Worm (Caenorhabditis elegans) whole organism, L4 larva: Measurements from ENCODE around the gene srv-9.
A peak's percentile ranks its signal among the peaks of the same experiment; 100 is the strongest.

Experiments
- F44E2.7 ChIP-seq: fragments of 200-800 bp; sonication (Bioruptor generic); IDR thresholded peaks from 2 replicates; pipeline ENCODE4 v2.1.2; 2022; ENCODE audit warnings: missing genetic modification characterization, missing compliant biosample characterization
- Y105C5A.15 ChIP-seq: fragments of 200-800 bp; sonication (Bioruptor generic); IDR thresholded peaks from 2 replicates; pipeline ENCODE4 v1.3.6; 2022; ENCODE audit warnings: missing genetic modification characterization, missing compliant biosample characterization
- Y48G9A.11 ChIP-seq: fragments of 200-800 bp; sonication (Bioruptor generic); IDR thresholded peaks from 2 replicates; pipeline ENCODE4 v1.3.6; 2022; ENCODE audit warnings: missing genetic modification reagents, missing genetic modification characterization, missing compliant biosample characterization
- Y75B8A.6 ChIP-seq: fragments of 200-800 bp; sonication (Bioruptor generic); IDR thresholded peaks from 2 replicates; pipeline ENCODE4 v1.3.6; 2022; ENCODE audit warnings: missing genetic modification reagents, missing genetic modification characterization, missing compliant biosample characterization
- ZK337.2 ChIP-seq: fragments of 200-800 bp; sonication (Bioruptor generic); IDR thresholded peaks from 2 replicates; pipeline ENCODE4 v1.3.6; 2022; ENCODE audit warnings: missing genetic modification reagents, missing genetic modification characterization, missing compliant biosample characterization
- ZK546.5 ChIP-seq, 2 experiments: sonication (generic microtip); optimal IDR thresholded peaks; 2 replicates each; lab custom pipeline; 2017; ENCODE audit warnings: missing biosample characterization in 2 of 2, missing genetic modification characterization in 2 of 2
- ama-1 ChIP-seq: fragments of 150-350 bp; optimal IDR thresholded peaks from 2 replicates; lab custom pipeline; 2014; ENCODE audit warnings: inconsistent platforms, mixed read lengths
- arid-1 ChIP-seq: fragments of 200-800 bp; sonication (Bioruptor generic); conservative IDR thresholded peaks from 2 replicates; pipeline ENCODE4 v1.3.6; 2022; ENCODE audit warnings: missing genetic modification reagents, missing genetic modification characterization, missing compliant biosample characterization
- ceh-20 ChIP-seq: fragments of 200-800 bp; sonication (Bioruptor generic); IDR thresholded peaks from 2 replicates; pipeline ENCODE4 v1.3.6; 2022; ENCODE audit warnings: missing genetic modification reagents, missing genetic modification characterization, missing compliant biosample characterization
- ceh-62 ChIP-seq: sonication (generic microtip); optimal IDR thresholded peaks from 2 replicates; lab custom pipeline; 2017; ENCODE audit warnings: missing biosample characterization, missing genetic modification characterization
- ceh-82 ChIP-seq: sonication (generic microtip); optimal IDR thresholded peaks from 2 replicates; lab custom pipeline; 2017; ENCODE audit warnings: missing biosample characterization, missing genetic modification characterization
- cey-2 ChIP-seq: sonication (generic microtip); optimal IDR thresholded peaks from 3 replicates; lab custom pipeline; 2017; ENCODE audit warnings: missing genetic modification characterization, mild to moderate bottlenecking, missing compliant biosample characterization, antibody characterized with exemption, borderline replicate concordance; ENCODE audit not compliant: insufficient read depth
- daf-12 ChIP-seq: fragments of 150-350 bp; optimal IDR thresholded peaks from 2 replicates; lab custom pipeline; 2014; ENCODE audit warnings: missing biosample characterization, missing genetic modification reagents, missing genetic modification characterization
- daf-16 ChIP-seq, 3 experiments: sonication (generic microtip); optimal IDR thresholded peaks; 2 replicates each; lab custom pipeline; 2016 to 2017; ENCODE audit warnings: missing genetic modification characterization in 3 of 3, missing genetic modification reagents in 3 of 3, mild to moderate bottlenecking in 2 of 3, missing compliant biosample characterization in 2 of 3, missing biosample characterization in 1 of 3, moderate library complexity in 1 of 3
- daf-19 ChIP-seq: fragments of 200-800 bp; sonication (Bioruptor generic); conservative IDR thresholded peaks from 2 replicates; pipeline ENCODE4 v1.3.6; 2022; ENCODE audit warnings: missing genetic modification characterization, missing compliant biosample characterization
- daf-8 ChIP-seq: fragments of 200-800 bp; sonication (Bioruptor generic); IDR thresholded peaks from 2 replicates; pipeline ENCODE4 v1.3.6; 2022; ENCODE audit warnings: missing genetic modification characterization, missing compliant biosample characterization
- dmd-6 ChIP-seq: fragments of 200-800 bp; sonication (Bioruptor generic); IDR thresholded peaks from 2 replicates; pipeline ENCODE4 v1.3.6; 2022; ENCODE audit warnings: missing genetic modification reagents, missing genetic modification characterization, missing compliant biosample characterization
- dpl-1 ChIP-seq: fragments of 150-350 bp; optimal IDR thresholded peaks from 2 replicates; lab custom pipeline; 2014; ENCODE audit warnings: missing biosample characterization, missing genetic modification reagents, missing genetic modification characterization
- duxl-1 ChIP-seq: sonication (generic microtip); optimal IDR thresholded peaks from 2 replicates; lab custom pipeline; 2016; ENCODE audit warnings: mild to moderate bottlenecking, missing genetic modification characterization, moderate library complexity, missing compliant biosample characterization; ENCODE audit not compliant: poor library complexity
- egl-27 ChIP-seq: sonication (generic microtip); optimal IDR thresholded peaks from 3 replicates; lab custom pipeline; 2017; ENCODE audit warnings: missing biosample characterization, missing genetic modification reagents, missing genetic modification characterization
- egl-43 ChIP-seq: fragments of 200-800 bp; sonication (Bioruptor generic); IDR thresholded peaks from 2 replicates; pipeline ENCODE4 v1.3.6; 2022; ENCODE audit warnings: missing genetic modification reagents, missing genetic modification characterization, missing compliant biosample characterization
- fos-1 ChIP-seq: fragments of 150-350 bp; optimal IDR thresholded peaks from 2 replicates; lab custom pipeline; 2014; ENCODE audit warnings: missing biosample characterization, missing genetic modification characterization
- hlh-11 ChIP-seq: fragments of 200-800 bp; sonication (Bioruptor generic); optimal IDR thresholded peaks from 2 replicates; lab custom pipeline; 2018; ENCODE audit warnings: mild to moderate bottlenecking, missing genetic modification characterization, missing compliant biosample characterization
- lin-1 ChIP-seq: fragments of 200-800 bp; sonication (Bioruptor generic); IDR thresholded peaks from 2 replicates; pipeline ENCODE4 v1.3.6; 2022; ENCODE audit warnings: missing genetic modification reagents, missing genetic modification characterization, missing compliant biosample characterization
- lin-39 ChIP-seq: fragments of 150-350 bp; optimal IDR thresholded peaks from 2 replicates; lab custom pipeline; 2014; ENCODE audit warnings: missing biosample characterization, missing genetic modification reagents, missing genetic modification characterization
- madf-9 ChIP-seq: fragments of 200-800 bp; sonication (Bioruptor generic); conservative IDR thresholded peaks from 2 replicates; pipeline ENCODE4 v1.3.6; 2022; ENCODE audit warnings: missing genetic modification reagents, missing genetic modification characterization, missing compliant biosample characterization
- mdl-1 ChIP-seq, 2 experiments: fragments of 150-350 bp in 1 of 2; sonication (generic microtip) in 1 of 2; optimal IDR thresholded peaks; 2 replicates each; lab custom pipeline; 2014 to 2017; ENCODE audit warnings: missing biosample characterization in 2 of 2, missing genetic modification characterization in 2 of 2
- mdt-29 ChIP-seq: fragments of 200-800 bp; sonication (Bioruptor generic); IDR thresholded peaks from 2 replicates; pipeline ENCODE4 v1.3.6; 2022; ENCODE audit warnings: missing genetic modification reagents, missing genetic modification characterization, missing compliant biosample characterization
- mep-1 ChIP-seq: fragments of 150-350 bp; sonication (generic microtip); optimal IDR thresholded peaks from 3 replicates; lab custom pipeline; 2014; ENCODE audit warnings: missing biosample characterization, missing genetic modification characterization
- mes-2 ChIP-seq: sonication (generic microtip); optimal IDR thresholded peaks from 2 replicates; lab custom pipeline; 2016; ENCODE audit warnings: missing genotype, mild to moderate bottlenecking, missing genetic modification characterization, missing compliant biosample characterization; ENCODE audit not compliant: poor library complexity, severe bottlenecking
- mxl-2 ChIP-seq: fragments of 200-800 bp; sonication (Bioruptor generic); conservative IDR thresholded peaks from 2 replicates; pipeline ENCODE4 v1.3.6; 2022; ENCODE audit warnings: missing genetic modification reagents, missing genetic modification characterization, missing compliant biosample characterization
- mxl-3 ChIP-seq: fragments of 200-800 bp; sonication (Bioruptor generic); optimal IDR thresholded peaks from 2 replicates; lab custom pipeline; 2018; ENCODE audit warnings: mild to moderate bottlenecking, missing genetic modification characterization, missing compliant biosample characterization
- nhr-111 ChIP-seq: fragments of 200-800 bp; sonication (Bioruptor generic); optimal IDR thresholded peaks from 2 replicates; lab custom pipeline; 2018; ENCODE audit warnings: mild to moderate bottlenecking, missing genetic modification characterization, missing compliant biosample characterization
- nhr-25 ChIP-seq: sonication (generic microtip); optimal IDR thresholded peaks from 2 replicates; lab custom pipeline; 2017; ENCODE audit warnings: missing genetic modification characterization, mild to moderate bottlenecking, missing compliant biosample characterization, antibody characterized with exemption, moderate library complexity, borderline replicate concordance; ENCODE audit not compliant: insufficient read depth
- nhr-41 ChIP-seq: fragments of 200-800 bp; sonication (Bioruptor generic); IDR thresholded peaks from 2 replicates; pipeline ENCODE4 v1.3.6; 2022; ENCODE audit warnings: missing genetic modification reagents, missing genetic modification characterization, missing compliant biosample characterization
- nhr-42 ChIP-seq: fragments of 200-800 bp; sonication (Bioruptor generic); IDR thresholded peaks from 2 replicates; pipeline ENCODE4 v1.3.6; 2022; ENCODE audit warnings: missing genetic modification characterization, missing compliant biosample characterization
- nhr-48 ChIP-seq: sonication (generic microtip); optimal IDR thresholded peaks from 2 replicates; lab custom pipeline; 2016; ENCODE audit warnings: mild to moderate bottlenecking, missing genetic modification characterization, missing compliant biosample characterization
- nhr-76 ChIP-seq: fragments of 150-350 bp; optimal IDR thresholded peaks from 2 replicates; lab custom pipeline; 2014; ENCODE audit warnings: missing biosample characterization, missing genetic modification characterization
- pha-4 ChIP-seq, 2 experiments: fragments of 150-350 bp in 1 of 2; fragments of 200-800 bp in 1 of 2; sonication (Bioruptor generic) in 1 of 2; IDR thresholded peaks in 1 of 2; optimal IDR thresholded peaks in 1 of 2; 2 replicates each; pipeline versions ENCODE4 v1.3.6 to Lab custom; 2014 to 2022; ENCODE audit warnings: missing genetic modification characterization in 2 of 2, missing genetic modification reagents in 2 of 2, missing biosample characterization in 1 of 2, missing compliant biosample characterization in 1 of 2
- pqm-1 ChIP-seq: sonication (generic microtip); optimal IDR thresholded peaks from 2 replicates; lab custom pipeline; 2017; ENCODE audit warnings: missing biosample characterization, missing genetic modification characterization
- rbr-2 ChIP-seq: sonication (generic microtip); optimal IDR thresholded peaks from 2 replicates; lab custom pipeline; 2016; ENCODE audit warnings: missing genotype, missing genetic modification characterization, missing compliant biosample characterization
- sdz-12 ChIP-seq: fragments of 200-800 bp; sonication (Bioruptor generic); optimal IDR thresholded peaks from 2 replicates; lab custom pipeline; 2018; ENCODE audit warnings: mild to moderate bottlenecking, missing genetic modification characterization, missing compliant biosample characterization
- set-16 ChIP-seq: fragments of 200-800 bp; sonication (Bioruptor generic); IDR thresholded peaks from 2 replicates; pipeline ENCODE4 v1.3.6; 2022; ENCODE audit warnings: missing genetic modification reagents, missing genetic modification characterization, missing compliant biosample characterization
- snpc-4 ChIP-seq: fragments of 150-350 bp; optimal IDR thresholded peaks from 2 replicates; lab custom pipeline; 2014; ENCODE audit warnings: missing biosample characterization, missing genetic modification characterization
- spr-3 ChIP-seq: fragments of 200-800 bp; sonication (Bioruptor generic); optimal IDR thresholded peaks from 2 replicates; lab custom pipeline; 2018; ENCODE audit warnings: mild to moderate bottlenecking, missing genetic modification characterization, missing compliant biosample characterization
- tag-97 ChIP-seq: fragments of 200-800 bp; sonication (Bioruptor generic); IDR thresholded peaks from 2 replicates; pipeline ENCODE4 v1.3.6; 2022; ENCODE audit warnings: missing genetic modification characterization, missing compliant biosample characterization
- tra-1 ChIP-seq: fragments of 200-800 bp; sonication (Bioruptor generic); IDR thresholded peaks from 2 replicates; pipeline ENCODE4 v1.3.6; 2022; ENCODE audit warnings: missing genetic modification reagents, missing genetic modification characterization, missing compliant biosample characterization
- zfp-3 ChIP-seq: fragments of 200-800 bp; sonication (Bioruptor generic); conservative IDR thresholded peaks from 2 replicates; pipeline ENCODE4 v1.3.6; 2022; ENCODE audit warnings: missing genetic modification reagents, missing genetic modification characterization, missing compliant biosample characterization

srv-9 gene

DNA sequence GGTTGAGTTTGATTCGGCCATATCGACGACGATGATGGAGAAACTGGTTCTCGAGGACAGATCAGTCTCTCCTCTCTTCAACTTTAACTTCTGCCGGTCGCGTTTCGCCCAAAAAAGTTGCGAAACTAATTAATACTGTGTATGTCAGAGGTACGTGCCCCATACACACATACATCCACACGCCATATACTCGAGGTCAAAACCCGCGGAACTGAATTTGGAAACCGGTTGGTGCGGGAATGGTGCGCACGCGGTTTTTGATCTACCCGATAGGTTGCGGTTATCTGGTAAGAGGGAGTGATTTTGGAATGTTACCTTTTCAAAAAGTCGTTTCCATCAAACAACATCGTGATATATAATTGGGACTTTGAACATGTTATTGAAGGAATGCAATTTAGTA, 42.8 kb downstream of the srv-9 start, which contains the start of gene ifbp-1 (continued):
- TF ChIP-seq daf-19 (no peak), spr-3 (no peak), Y48G9A.11 (GFP tag; lab: Robert Waterston, UW) (no peak), nhr-111 (no peak), ceh-20 (GFP tag; lab: Robert Waterston, UW) (no peak), set-16 (0 out of 2 replicates have a peak, but pooled peaks have one; percentile 6), ZK337.2 (no peak), daf-12 (no peak), rbr-2 (tag; lab: Kevin White, UChicago) (no peak), pqm-1 (tag; lab: Kevin White, UChicago) (no peak), mxl-2 (GFP tag; lab: Robert Waterston, UW) (no peak), zfp-3 (GFP tag; lab: Robert Waterston, UW) (no peak), Y105C5A.15 (GFP tag; lab: Robert Waterston, UW) (no peak), nhr-41 (GFP tag; lab: Robert Waterston, UW) (no peak)

ce11 chrV:13377130-13377529, 45.8 kb downstream of the srv-9 start:
- no peak for TF ChIP-seq lin-39 (tag; lab: Kevin White, UChicago)
- TF ChIP-seq nhr-48 (tag; lab: Kevin White, UChicago): peak; percentile 13
- TF ChIP-seq mdt-29 (GFP tag; lab: Robert Waterston, UW): 0 out of 2 replicates have a peak, but pooled peaks have one; percentile 10
- TF ChIP-seq pha-4 (GFP tag; IDR thresholded peaks at IDR 0.05; lab: Robert Waterston, UW): no peak
- TF ChIP-seq pha-4 (tag; optimal IDR thresholded peaks at IDR 0.05; lab: Kevin White, UChicago): no peak
- no peak for TF ChIP-seq Y48G9A.11 (GFP tag; lab: Robert Waterston, UW)
- 0 out of 2 replicates have a peak, but pooled peaks have one; percentile 13 for TF ChIP-seq nhr-41 (GFP tag; lab: Robert Waterston, UW)
- TF ChIP-seq tra-1 (GFP tag; lab: Robert Waterston, UW): 0 out of 2 replicates have a peak, but pooled peaks have one; percentile 44
- TF ChIP-seq mdl-1 (tag; optimal IDR thresholded peaks at IDR 0.05; lab: Kevin White, UChicago): peak in 1 of 2 experiments; percentile 26
- TF ChIP-seq ama-1 (lab: Kevin White, UChicago): no peak
- no peak for TF ChIP-seq F44E2.7 (GFP tag; lab: Robert Waterston, UW)
- no peak for TF ChIP-seq lin-1 (GFP tag; lab: Robert Waterston, UW)
- no peak for TF ChIP-seq nhr-25 (tag; lab: Kevin White, UChicago)
- TF ChIP-seq tag-97: no peak
- peak in 1 of 2 experiments; percentile 38 for TF ChIP-seq daf-16 (GFP tag; optimal IDR thresholded peaks at IDR 0.05; lab: Kevin White, UChicago)
- TF ChIP-seq daf-16 (tag; optimal IDR thresholded peaks at IDR 0.05; lab: Kevin White, UChicago): peak; percentile 93
- TF ChIP-seq egl-43 (GFP tag; lab: Robert Waterston, UW): no peak
- TF ChIP-seq snpc-4 (tag; lab: Kevin White, UChicago): no peak
- no peak for TF ChIP-seq mxl-3 (GFP tag; lab: Kevin White, UChicago)
- TF ChIP-seq ceh-20 (GFP tag; lab: Robert Waterston, UW): no peak
- TF ChIP-seq cey-2 (tag; lab: Kevin White, UChicago): peak; percentile 50
- TF ChIP-seq ZK546.5 (tag; optimal IDR thresholded peaks at IDR 0.05; lab: Kevin White, UChicago): no peak
- no peak for TF ChIP-seq nhr-42 (GFP tag; lab: Robert Waterston, UW)
- TF ChIP-seq daf-8: no peak
- TF ChIP-seq hlh-11 (tag; lab: Kevin White, UChicago): peak; percentile 85
- TF ChIP-seq sdz-12 (GFP tag; lab: Kevin White, UChicago): no peak
- no peak for TF ChIP-seq madf-9
- no peak for TF ChIP-seq ceh-62 (tag; lab: Kevin White, UChicago)
- TF ChIP-seq duxl-1 (tag; lab: Kevin White, UChicago): no peak
- TF ChIP-seq arid-1 (GFP tag; lab: Robert Waterston, UW): no peak
- TF ChIP-seq ceh-82 (tag; lab: Kevin White, UChicago): no peak
- peak; percentile 89 for TF ChIP-seq dmd-6 (GFP tag; lab: Robert Waterston, UW)
- no peak for TF ChIP-seq mxl-2 (GFP tag; lab: Robert Waterston, UW)
- no peak for TF ChIP-seq dpl-1 (GFP tag; lab: Kevin White, UChicago)
- peak; percentile 66 for TF ChIP-seq mep-1 (tag; lab: Kevin White, UChicago)
- no peak for TF ChIP-seq egl-27 (tag; lab: Kevin White, UChicago)
- TF ChIP-seq mes-2 (tag; lab: Kevin White, UChicago): no peak
- no peak for TF ChIP-seq fos-1 (tag; lab: Kevin White, UChicago)
- TF ChIP-seq Y75B8A.6 (GFP tag; lab: Robert Waterston, UW): no peak
- TF ChIP-seq rbr-2 (tag; lab: Kevin White, UChicago): no peak
- TF ChIP-seq nhr-76 (tag; lab: Kevin White, UChicago): no peak
